Fruit fly (Drosophila melanogaster): ENCODE data around the gene S6kII.

S6kII gene

DNA sequence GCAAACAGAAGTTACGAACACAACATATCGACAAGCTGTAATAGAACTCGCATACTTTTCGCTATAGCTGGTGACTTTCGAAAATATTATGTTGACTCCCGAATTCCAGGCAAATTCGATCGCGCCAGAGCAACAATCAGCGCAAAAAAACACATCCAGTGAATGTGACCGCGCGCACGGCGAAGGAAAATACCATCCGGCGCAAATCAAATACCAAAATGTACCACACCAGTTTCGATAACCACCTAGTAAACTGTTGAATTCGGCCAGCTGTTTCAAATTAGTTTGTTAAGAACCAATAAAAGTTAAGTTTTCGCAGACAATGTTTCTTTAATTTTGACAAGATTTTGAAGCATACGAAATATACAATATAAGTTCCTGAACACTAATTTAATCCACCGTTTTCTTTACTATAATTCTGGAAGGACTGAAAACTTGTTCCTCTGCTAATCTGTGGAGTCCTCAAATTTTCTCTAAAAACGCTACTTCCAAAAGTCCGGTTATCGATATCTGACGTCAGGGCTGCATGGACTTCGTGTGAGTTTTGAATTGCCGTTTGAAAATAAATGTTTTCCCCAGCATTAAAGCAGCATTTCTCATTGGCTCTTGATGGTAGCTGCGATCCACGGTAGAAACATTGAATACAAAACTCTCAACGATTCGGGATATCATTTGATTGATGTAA, 47.8 kb upstream of the S6kII start, which contains the start of the genes Cp110 and CG12576 (continued):
- TF ChIP-seq Lhr (GFP tag; optimal IDR thresholded peaks at IDR 0.05) (peak; percentile 8), Sry-β (GFP tag; optimal IDR thresholded peaks at IDR 0.05) (peak; percentile 78), row (GFP tag; IDR thresholded peaks at IDR 0.05) (peak; percentile 35; the same call in 1 of the 3 replicates), Bgb (GFP tag; IDR thresholded peaks at IDR 0.05; ENCODE audit: partially characterized antibody) (no peak), BEAF-32 (GFP tag; optimal IDR thresholded peaks at IDR 0.05) (peak; percentile 66), crp (GFP tag; optimal IDR thresholded peaks at IDR 0.05) (peak in 1 of 2 experiments; percentile 76), CG11723 (GFP tag; optimal IDR thresholded peaks at IDR 0.05) (no peak), E2f2 (GFP tag; IDR thresholded peaks at IDR 0.05) (peak; percentile 74), Med (GFP tag) (peak; percentile 54), phol (tag; optimal IDR thresholded peaks at IDR 0.05) (peak; percentile 6), pzg (GFP tag; optimal IDR thresholded peaks at IDR 0.05) (peak; percentile 57), CG30020 (tag; optimal IDR thresholded peaks at IDR 0.05) (peak; percentile 30), MESR4 (GFP tag; optimal IDR thresholded peaks at IDR 0.05) (peak; percentile 33), CoRest (tag; optimal IDR thresholded peaks at IDR 0.05) (peak; percentile 3), Sry-δ (GFP tag; optimal IDR thresholded peaks at IDR 0.05) (peak; percentile 70), Scr (GFP tag; IDR thresholded peaks at IDR 0.05; ENCODE audit: partially characterized antibody) (peak; percentile 37; the same call in 1 of the 2 replicates)

DNA sequence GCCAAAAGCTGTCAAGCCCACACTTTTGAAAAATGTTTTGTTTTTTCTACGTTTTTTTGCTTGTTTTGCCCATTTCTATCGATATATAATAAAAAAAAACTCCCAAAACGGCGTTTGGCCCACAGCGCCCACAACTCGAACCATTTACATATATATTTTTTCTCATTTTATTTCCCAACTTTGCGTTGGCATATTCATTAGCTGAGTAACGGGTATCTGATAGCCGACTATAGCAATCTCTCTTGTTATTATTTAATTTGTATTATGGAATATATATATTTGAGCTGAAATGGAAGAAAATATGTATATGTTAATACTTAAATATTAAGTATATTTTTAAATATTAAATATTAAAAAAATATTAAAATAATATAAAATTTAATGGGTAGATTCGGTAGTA, 43.3 kb upstream of the S6kII start:
- TF ChIP-seq zfh1 (GFP tag; IDR thresholded peaks at IDR 0.05) (no peak), CG2712 (tag; optimal IDR thresholded peaks at IDR 0.05) (no peak), CG17802 (tag; optimal IDR thresholded peaks at IDR 0.05) (no peak), CG14860 (GFP tag; IDR thresholded peaks at IDR 0.05; ENCODE audit: partially characterized antibody) (peak; percentile 49; the same call in 1 of the 3 replicates), MTF-1 (GFP tag; optimal IDR thresholded peaks at IDR 0.05; ENCODE audit: borderline replicate concordance) (no peak), tna (GFP tag; IDR thresholded peaks at IDR 0.05; ENCODE audit: partially characterized antibody) (peak; percentile 32; the same call in 1 of the 2 replicates), CG16813 (GFP tag; IDR thresholded peaks at IDR 0.05; ENCODE audit: partially characterized antibody) (no peak), nerfin-2 (GFP tag; IDR thresholded peaks at IDR 0.05; ENCODE audit: partially characterized antibody) (0 out of 2 replicates have a peak, but pooled peaks have one; percentile 19), unc-4 (GFP tag; IDR thresholded peaks at IDR 0.05; ENCODE audit: partially characterized antibody) (no peak), CG7963 (GFP tag; IDR thresholded peaks at IDR 0.05; ENCODE audit: partially characterized antibody) (0 out of 3 replicates have a peak, but pooled peaks have one; percentile 37), CG1832 (GFP tag; optimal IDR thresholded peaks at IDR 0.05) (no peak), sisA (GFP tag; IDR thresholded peaks at IDR 0.05) (no peak), gcm (GFP tag; optimal IDR thresholded peaks at IDR 0.05) (no peak), Ptx1 (GFP tag; IDR thresholded peaks at IDR 0.05) (no peak), hb (GFP tag; IDR thresholded peaks at IDR 0.05; ENCODE audit: partially characterized antibody) (no peak), Mad (GFP tag; optimal IDR thresholded peaks at IDR 0.05) (no peak), CG11560 (tag; IDR thresholded peaks at IDR 0.05) (no peak), HLH4C (GFP tag; IDR thresholded peaks at IDR 0.05; ENCODE audit: partially characterized antibody) (peak; percentile 78; the same call in 2 of the 3 replicates), oc (tag; optimal IDR thresholded peaks at IDR 0.05) (no peak), usp (GFP tag; optimal IDR thresholded peaks at IDR 0.05) (no peak), Dref (GFP tag; IDR thresholded peaks at IDR 0.05) (no peak), row (GFP tag; IDR thresholded peaks at IDR 0.05) (no peak), CG9215 (GFP tag; IDR thresholded peaks at IDR 0.05) (no peak), CG4360 (GFP tag; IDR thresholded peaks at IDR 0.05) (no peak), CG6813 (GFP tag; optimal IDR thresholded peaks at IDR 0.05) (no peak), z (GFP tag; IDR thresholded peaks at IDR 0.05) (no peak), CG1792 (GFP tag; optimal IDR thresholded peaks at IDR 0.05) (no peak), CG6175 (GFP tag; IDR thresholded peaks at IDR 0.05) (no peak), D19B (GFP tag; optimal IDR thresholded peaks at IDR 0.05) (peak; percentile 53), Bgb (GFP tag; IDR thresholded peaks at IDR 0.05; ENCODE audit: partially characterized antibody) (peak; percentile 34; the same call in 1 of the 2 replicates), Scr (GFP tag; IDR thresholded peaks at IDR 0.05; ENCODE audit: partially characterized antibody) (peak; percentile 42), CG12219 (GFP tag; optimal IDR thresholded peaks at IDR 0.05) (no peak), CG17829 (tag; optimal IDR thresholded peaks at IDR 0.05) (no peak)
